Fruit fly (Drosophila melanogaster) whole organism, adult: ENCODE data around the gene RabX4.
A peak's percentile ranks its signal among the peaks of the same experiment; 100 is the strongest.

Experiments
- CG11617 ChIP-seq: fragments of 200-800 bp; sonication (Bioruptor generic); optimal IDR thresholded peaks from 2 replicates; lab custom pipeline; 2017; ENCODE audit warnings: mild to moderate bottlenecking, missing biosample characterization, missing genetic modification reagents, missing genetic modification characterization
- CG12768 ChIP-seq: fragments of 200-800 bp; sonication (Bioruptor generic); optimal IDR thresholded peaks from 2 replicates; lab custom pipeline; 2017; ENCODE audit warnings: missing biosample characterization, missing genetic modification characterization, mild to moderate bottlenecking, moderate library complexity, missing genetic modification reagents
- CG14711 ChIP-seq: fragments of 200-800 bp; sonication (Bioruptor generic); optimal IDR thresholded peaks from 2 replicates; lab custom pipeline; 2018; ENCODE audit warnings: missing biosample characterization, mild to moderate bottlenecking, missing genetic modification characterization, moderate library complexity
- CG1620 ChIP-seq: fragments of 200-800 bp; sonication (Bioruptor generic); optimal IDR thresholded peaks from 2 replicates; lab custom pipeline; 2016; ENCODE audit warnings: missing biosample characterization, missing genetic modification characterization
- CG33017 ChIP-seq: fragments of 200-800 bp; sonication (Bioruptor generic); optimal IDR thresholded peaks from 2 replicates; lab custom pipeline; 2018; ENCODE audit warnings: missing biosample characterization, mild to moderate bottlenecking, missing genetic modification characterization, moderate library complexity
- CG5204 ChIP-seq: fragments of 200-800 bp; sonication (Bioruptor generic); optimal IDR thresholded peaks from 2 replicates; lab custom pipeline; 2016; ENCODE audit warnings: missing biosample characterization, missing genetic modification characterization
- CG7045 ChIP-seq: fragments of 200-800 bp; sonication (Bioruptor generic); optimal IDR thresholded peaks from 2 replicates; lab custom pipeline; 2017; ENCODE audit warnings: missing biosample characterization, mild to moderate bottlenecking, missing genetic modification characterization
- CG7101 ChIP-seq: fragments of 200-800 bp; sonication (Bioruptor generic); optimal IDR thresholded peaks from 2 replicates; lab custom pipeline; 2018; ENCODE audit warnings: missing biosample characterization, mild to moderate bottlenecking, missing genetic modification characterization, moderate library complexity
- Clk ChIP-seq: fragments of 200-800 bp; sonication (Bioruptor generic); optimal IDR thresholded peaks from 2 replicates; lab custom pipeline; 2017; ENCODE audit warnings: missing biosample characterization, missing genetic modification characterization
- Crg-1 ChIP-seq: fragments of 200-800 bp; sonication (Bioruptor generic); optimal IDR thresholded peaks from 2 replicates; lab custom pipeline; 2016; ENCODE audit warnings: missing biosample characterization, missing genetic modification characterization
- Hr96 ChIP-seq: fragments of 200-800 bp; sonication (Bioruptor generic); optimal IDR thresholded peaks from 2 replicates; lab custom pipeline; 2016; ENCODE audit warnings: missing biosample characterization, missing genetic modification characterization
- Mnt ChIP-seq: fragments of 200-800 bp; sonication (Bioruptor generic); optimal IDR thresholded peaks from 2 replicates; lab custom pipeline; 2016; ENCODE audit warnings: missing biosample characterization, mild to moderate bottlenecking, missing genetic modification characterization
- bab1 ChIP-seq: fragments of 200-800 bp; sonication (Bioruptor generic); optimal IDR thresholded peaks from 3 replicates; lab custom pipeline; 2019; ENCODE audit warnings: missing biosample characterization, mild to moderate bottlenecking, missing genetic modification characterization, moderate library complexity
- cic ChIP-seq: fragments of 200-800 bp; sonication (Bioruptor generic); optimal IDR thresholded peaks from 2 replicates; lab custom pipeline; 2017; ENCODE audit warnings: missing biosample characterization, mild to moderate bottlenecking, missing genetic modification characterization, moderate library complexity
- cnc ChIP-seq, 2 experiments: fragments of >200 bp; optimal IDR thresholded peaks; 2 replicates each; lab custom pipeline; 2017
- kay ChIP-seq: fragments of 200-800 bp; sonication (Bioruptor generic); peaks from one replicate; lab custom pipeline; 2016; ENCODE audit warnings: missing biosample characterization, missing genetic modification characterization, borderline replicate concordance
- ovo ChIP-seq: fragments of 200-800 bp; sonication (Bioruptor generic); optimal IDR thresholded peaks from 2 replicates; lab custom pipeline; 2016; ENCODE audit warnings: missing biosample characterization, missing genetic modification characterization
- pad ChIP-seq: fragments of 200-800 bp; sonication (Bioruptor generic); optimal IDR thresholded peaks from 3 replicates; lab custom pipeline; 2017; ENCODE audit warnings: missing biosample characterization, missing genetic modification characterization, mild to moderate bottlenecking, moderate library complexity, missing genetic modification reagents
- tj ChIP-seq: fragments of 200-800 bp; sonication (Bioruptor generic); optimal IDR thresholded peaks from 3 replicates; lab custom pipeline; 2017; ENCODE audit warnings: missing biosample characterization, mild to moderate bottlenecking, missing genetic modification characterization, moderate library complexity
- toe ChIP-seq: fragments of 200-800 bp; sonication (Bioruptor generic); optimal IDR thresholded peaks from 2 replicates; lab custom pipeline; 2016; ENCODE audit warnings: missing biosample characterization, missing genetic modification characterization

Gene RabX4

DNA sequence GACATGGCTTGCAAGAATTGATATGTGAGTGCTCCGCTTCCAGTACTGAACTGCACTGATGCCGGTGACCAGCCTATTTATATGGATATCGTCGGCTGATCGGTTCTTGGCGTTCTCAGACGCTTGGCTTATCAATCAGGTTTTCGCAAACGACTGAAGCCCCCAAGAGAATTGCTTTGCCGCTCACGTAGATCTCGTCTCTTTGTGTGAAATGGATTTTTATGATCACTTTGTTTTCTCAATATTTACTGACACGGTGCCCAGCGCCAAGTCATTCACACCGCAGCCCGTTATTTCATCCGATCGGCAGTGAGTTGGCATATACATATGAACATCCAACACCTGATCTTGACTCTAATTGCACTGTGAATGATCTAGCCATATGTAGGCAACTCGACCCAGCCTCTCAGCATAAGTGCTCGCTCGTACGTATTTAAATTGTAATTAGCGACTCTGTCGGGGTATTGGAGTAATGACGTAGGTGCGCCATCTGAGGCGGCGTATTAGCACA lies 32.2 kb upstream of the RabX4 start, which contains the start of gene CG13639:
CG13639 (minus strand) TSS at position 51 of the 511 bp plus-strand sequence.
- TF ChIP-seq CG5204 (GFP tag; lab: Kevin White, UChicago) (no peak), CG7101 (no peak), cic (GFP tag; lab: Kevin White, UChicago) (no peak), cnc (optimal IDR thresholded peaks at IDR 0.05; lab: Kevin White, UChicago) (peak in 1 of 2 experiments; percentile 42), Mnt (GFP tag; lab: Kevin White, UChicago) (no peak), CG12768 (GFP tag; lab: Kevin White, UChicago) (no peak), kay (GFP tag; lab: Kevin White, UChicago) (no peak), bab1 (GFP tag; lab: Kevin White, UChicago) (no peak), tj (GFP tag; lab: Kevin White, UChicago) (no peak), CG1620 (GFP tag; lab: Kevin White, UChicago) (no peak), Clk (no peak), Crg-1 (GFP tag; lab: Kevin White, UChicago) (no peak), CG7045 (no peak), toe (GFP tag; lab: Kevin White, UChicago) (no peak), CG14711 (tag; lab: Kevin White, UChicago) (no peak), ovo (peak; percentile 48), CG11617 (no peak)

DNA sequence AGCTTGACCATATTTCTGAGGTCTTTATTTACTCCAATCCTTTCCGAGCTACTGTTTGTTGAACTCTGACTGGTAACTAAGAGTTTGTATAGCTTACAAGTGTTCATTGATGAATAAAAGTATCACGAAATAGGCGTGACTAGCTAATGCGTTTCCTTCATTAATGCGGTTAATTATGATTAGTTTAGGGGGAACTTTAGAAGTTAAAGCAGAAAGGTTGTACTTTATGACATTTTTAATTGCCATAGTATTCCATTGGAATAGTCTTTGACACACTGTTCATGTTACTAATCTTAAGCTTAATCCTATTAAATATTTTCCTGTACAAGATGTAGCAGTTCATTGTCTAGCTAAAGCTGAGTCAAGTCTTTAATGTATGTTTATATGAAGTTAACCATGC lies 31.5 kb upstream of the RabX4 start, which contains the start of gene ppk22:
ppk22 (minus strand) TSS at position 101 of the 400 bp plus-strand sequence.
- TF ChIP-seq kay (GFP tag; lab: Kevin White, UChicago) (no peak), CG33017 (tag; lab: Kevin White, UChicago) (no peak), CG5204 (GFP tag; lab: Kevin White, UChicago) (no peak), cnc (optimal IDR thresholded peaks at IDR 0.05; lab: Kevin White, UChicago) (no peak), tj (GFP tag; lab: Kevin White, UChicago) (no peak), bab1 (GFP tag; lab: Kevin White, UChicago) (no peak), CG7045 (no peak)

DNA sequence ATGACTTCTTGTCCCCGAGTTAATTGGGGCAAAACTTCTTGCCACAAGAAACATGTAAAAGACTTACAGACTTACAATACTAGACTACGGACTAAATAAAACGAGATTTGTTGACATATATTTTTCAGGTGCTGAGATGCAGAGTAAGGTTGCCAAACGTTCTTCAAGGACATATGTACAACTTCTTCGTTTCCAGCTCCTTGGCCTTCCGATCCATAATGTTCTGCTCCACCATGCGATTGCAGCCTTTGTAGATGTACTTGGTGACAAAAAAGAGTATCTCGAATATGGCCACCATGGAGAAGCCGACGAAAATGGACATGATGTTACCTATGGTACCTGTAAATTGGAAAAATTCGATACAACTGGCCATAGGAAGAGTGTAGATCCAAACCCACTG lies 29.2 kb upstream of the RabX4 start, which contains the start of gene CAH4:
CAH4 (minus strand) TSS at position 101 of the 400 bp plus-strand sequence.
- no peak for TF ChIP-seq pad (GFP tag; lab: Kevin White, UChicago)
- no peak for TF ChIP-seq kay (GFP tag; lab: Kevin White, UChicago)

DNA sequence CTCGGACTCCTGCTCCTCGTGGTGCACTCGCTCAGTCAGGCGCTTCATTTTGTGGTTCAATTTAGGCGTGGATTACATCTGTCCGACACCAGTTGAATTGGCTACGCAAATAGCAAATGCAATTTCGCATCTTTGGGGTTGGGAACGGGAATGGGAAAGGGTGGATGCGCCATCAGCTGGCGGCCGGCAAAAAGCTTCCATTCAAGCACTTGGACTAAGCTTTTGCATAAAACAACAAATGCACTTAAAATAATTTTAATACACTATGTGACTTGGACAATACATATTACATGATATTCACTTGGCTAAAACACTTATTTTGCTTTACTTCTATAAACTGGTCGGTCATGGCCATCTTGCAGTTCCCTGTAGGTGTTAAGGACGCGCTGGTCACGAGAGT lies 27.9 kb upstream of the RabX4 start, which contains the start of gene HDAC11:
HDAC11 (minus strand) TSS at position 101 of the 400 bp plus-strand sequence.
- no peak for TF ChIP-seq CG5204 (GFP tag; lab: Kevin White, UChicago)
- TF ChIP-seq Mnt (GFP tag; lab: Kevin White, UChicago), result no peak
- TF ChIP-seq CG1620 (GFP tag; lab: Kevin White, UChicago), result no peak
- no peak for TF ChIP-seq CG7045
- no peak for TF ChIP-seq cnc (optimal IDR thresholded peaks at IDR 0.05; lab: Kevin White, UChicago)
- TF ChIP-seq CG7101, result no peak
- TF ChIP-seq CG12768 (GFP tag; lab: Kevin White, UChicago), result no peak
- TF ChIP-seq pad (GFP tag; lab: Kevin White, UChicago), result no peak
- TF ChIP-seq Crg-1 (GFP tag; lab: Kevin White, UChicago), result no peak
- no peak for TF ChIP-seq ovo
- no peak for TF ChIP-seq CG33017 (tag; lab: Kevin White, UChicago)
- no peak for TF ChIP-seq toe (GFP tag; lab: Kevin White, UChicago)
- no peak for TF ChIP-seq Clk
- no peak for TF ChIP-seq kay (GFP tag; lab: Kevin White, UChicago)
- no peak for TF ChIP-seq bab1 (GFP tag; lab: Kevin White, UChicago)
- no peak for TF ChIP-seq CG11617
- no peak for TF ChIP-seq Hr96 (GFP tag; lab: Kevin White, UChicago)

DNA sequence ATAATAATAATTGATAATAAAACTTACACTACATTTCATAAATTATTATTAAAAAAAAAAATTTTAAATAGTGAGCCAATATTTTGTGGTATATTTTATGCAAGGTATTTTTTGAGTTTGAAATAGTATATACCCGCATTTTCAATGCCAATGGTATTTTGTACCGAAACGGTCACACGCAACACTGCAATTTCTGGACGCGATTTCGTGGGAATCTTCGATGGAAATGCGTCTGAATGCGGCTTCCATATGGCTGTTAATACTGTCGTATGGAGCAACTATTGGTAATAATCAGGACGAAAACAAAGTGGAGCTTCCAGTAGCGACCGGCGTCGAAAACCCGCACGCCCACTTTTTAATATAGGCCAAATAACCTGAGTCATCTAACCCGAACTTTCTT lies 23.2 kb upstream of the RabX4 start, which contains the start of gene Nct:
Nct (plus strand) TSS at position 173 of the 400 bp plus-strand sequence.
- no peak for TF ChIP-seq tj (GFP tag; lab: Kevin White, UChicago)
- TF ChIP-seq cnc (optimal IDR thresholded peaks at IDR 0.05; lab: Kevin White, UChicago), result peak in 1 of 2 experiments; percentile 28
- no peak for TF ChIP-seq ovo
- TF ChIP-seq CG7045, result no peak
- TF ChIP-seq CG11617, result no peak

DNA sequence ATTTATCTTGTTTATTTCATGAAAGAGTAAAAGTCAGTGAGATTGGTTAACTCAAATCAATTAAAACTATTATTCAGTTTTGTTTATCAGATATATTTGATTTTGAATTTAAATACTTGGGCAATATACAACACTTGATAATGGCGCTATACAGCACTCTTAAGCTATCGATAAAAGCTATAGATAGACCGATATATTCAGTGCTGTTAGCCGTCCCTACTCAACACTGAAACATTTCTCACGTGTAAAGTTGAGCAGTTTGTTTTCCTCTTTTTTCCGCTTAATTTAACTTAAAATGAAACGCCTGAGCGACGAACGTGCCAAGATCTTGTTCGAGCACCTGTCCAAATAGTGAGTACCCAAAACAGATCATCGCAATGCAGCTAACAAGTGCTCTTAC lies 22.2 kb upstream of the RabX4 start, which contains the start of gene CG7006:
CG7006 (plus strand) TSS at position 208 of the 400 bp plus-strand sequence.
- peak; percentile 72 for TF ChIP-seq ovo
- TF ChIP-seq CG14711 (tag; lab: Kevin White, UChicago), result peak; percentile 77
- TF ChIP-seq CG1620 (GFP tag; lab: Kevin White, UChicago), result peak; percentile 97
- peak; percentile 88 for TF ChIP-seq pad (GFP tag; lab: Kevin White, UChicago)
- TF ChIP-seq tj (GFP tag; lab: Kevin White, UChicago), result no peak
- TF ChIP-seq CG7045, result peak; percentile 71
- TF ChIP-seq CG5204 (GFP tag; lab: Kevin White, UChicago), result peak; percentile 77
- peak; percentile 60 for TF ChIP-seq CG33017 (tag; lab: Kevin White, UChicago)
- TF ChIP-seq Crg-1 (GFP tag; lab: Kevin White, UChicago), result peak; percentile 98
- peak; percentile 79 for TF ChIP-seq CG12768 (GFP tag; lab: Kevin White, UChicago)
- TF ChIP-seq cnc (optimal IDR thresholded peaks at IDR 0.05; lab: Kevin White, UChicago), result no peak
- TF ChIP-seq kay (GFP tag; lab: Kevin White, UChicago), result no peak
- peak; percentile 41 for TF ChIP-seq CG11617
- TF ChIP-seq bab1 (GFP tag; lab: Kevin White, UChicago), result peak; percentile 75
- peak; percentile 97 for TF ChIP-seq Mnt (GFP tag; lab: Kevin White, UChicago)
- TF ChIP-seq CG7101, result peak; percentile 91
- TF ChIP-seq Hr96 (GFP tag; lab: Kevin White, UChicago), result peak; percentile 76
- TF ChIP-seq toe (GFP tag; lab: Kevin White, UChicago), result peak; percentile 80
- peak; percentile 67 for TF ChIP-seq Clk
- TF ChIP-seq cic (GFP tag; lab: Kevin White, UChicago), result peak; percentile 43
